Worm (Caenorhabditis elegans) whole organism, late embryonic: ENCODE data around the gene ZK177.12.

ENCODE experiments used
- ama-1 ChIP-seq: fragments of 150-350 bp; optimal IDR thresholded peaks from 2 replicates; lab custom pipeline; 2014
- ceh-6 ChIP-seq: fragments of 200-800 bp; sonication (Bioruptor generic); optimal IDR thresholded peaks from 2 replicates; lab custom pipeline; 2018; ENCODE audit warnings: mild to moderate bottlenecking, missing genetic modification characterization, missing compliant biosample characterization
- elt-2 ChIP-seq: sonication (generic microtip); optimal IDR thresholded peaks from 2 replicates; lab custom pipeline; 2016; ENCODE audit warnings: missing genetic modification reagents, missing genetic modification characterization, missing compliant biosample characterization

DNA sequence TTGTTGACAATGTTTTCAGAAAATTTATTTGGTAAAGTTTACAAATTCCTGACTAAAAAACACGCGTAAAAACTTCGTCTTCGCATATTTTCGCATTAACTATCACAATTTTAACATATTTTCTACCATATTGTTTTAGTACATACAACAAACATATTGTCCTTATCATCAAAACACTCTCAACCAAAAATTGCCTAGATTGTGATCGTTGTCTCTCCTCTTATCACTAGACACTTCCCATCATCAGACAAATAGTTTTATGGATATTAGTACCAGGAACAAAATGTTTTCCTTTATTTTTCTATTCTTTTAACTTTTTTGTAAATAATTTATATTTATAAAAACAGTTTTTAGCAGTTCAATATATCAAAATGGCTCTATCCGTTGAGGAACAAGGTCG, 39.9 kb downstream of the ZK177.12 start, which contains the start of gene C17C3.3:
- peak; percentile 88 for TF ChIP-seq elt-2 (tag; lab: Kevin White, UChicago)
- TF ChIP-seq ceh-6 (GFP tag; lab: Kevin White, UChicago) = no peak
- TF ChIP-seq ama-1 = no peak
